Worm (Caenorhabditis elegans) whole organism, young adult: ENCODE results near the gene F14H3.4.
A peak's percentile ranks its signal among the peaks of the same experiment; 100 is the strongest.

ENCODE experiments used
- F33H1.4 ChIP-seq: fragments of 200-800 bp; sonication (Bioruptor generic); IDR thresholded peaks from 2 replicates; pipeline ENCODE4 v1.3.6; 2022; ENCODE audit warnings: missing genetic modification reagents, missing genetic modification characterization, missing compliant biosample characterization
- F49E8.2 ChIP-seq: sonication (generic microtip); optimal IDR thresholded peaks from 3 replicates; lab custom pipeline; 2017; ENCODE audit warnings: missing genetic modification characterization, mild to moderate bottlenecking, missing compliant biosample characterization, antibody characterized with exemption, moderate library complexity; ENCODE audit not compliant: insufficient read depth
- ama-1 ChIP-seq, 3 experiments: fragments of 150-350 bp in 1 of 3; sonication (generic microtip) in 2 of 3; optimal IDR thresholded peaks; 2 replicates each; lab custom pipeline; 2014 to 2018; ENCODE audit warnings: missing biosample characterization in 2 of 3, missing genetic modification characterization in 2 of 3, missing genetic modification reagents in 2 of 3
- athp-1 ChIP-seq: sonication (generic microtip); optimal IDR thresholded peaks from 2 replicates; lab custom pipeline; 2017; ENCODE audit warnings: mild to moderate bottlenecking, missing genetic modification characterization, missing compliant biosample characterization
- fkh-3 ChIP-seq: sonication (generic microtip); optimal IDR thresholded peaks from 2 replicates; lab custom pipeline; 2016; ENCODE audit warnings: mild to moderate bottlenecking, missing genetic modification characterization, missing compliant biosample characterization
- lin-35 ChIP-seq, 3 experiments: fragments of 150-350 bp in 2 of 3; sonication (generic microtip) in 1 of 3; optimal IDR thresholded peaks; 2 replicates each; lab custom pipeline; 2014 to 2018; ENCODE audit warnings: missing biosample characterization in 3 of 3, missing genetic modification characterization in 3 of 3, missing genetic modification reagents in 3 of 3
- mes-4 ChIP-seq: sonication (generic microtip); optimal IDR thresholded peaks from 2 replicates; lab custom pipeline; 2016; ENCODE audit warnings: missing genotype, missing genetic modification characterization, missing compliant biosample characterization
- nfya-2 ChIP-seq: fragments of 200-800 bp; sonication (Bioruptor generic); IDR thresholded peaks from 2 replicates; pipeline ENCODE4 v1.3.6; 2022; ENCODE audit warnings: missing genetic modification reagents, missing genetic modification characterization, missing compliant biosample characterization
- nhr-80 ChIP-seq: sonication (generic microtip); optimal IDR thresholded peaks from 2 replicates; lab custom pipeline; 2016; ENCODE audit warnings: missing genetic modification characterization, missing compliant biosample characterization
- pha-4 ChIP-seq: fragments of 150-350 bp; sonication (generic microtip); optimal IDR thresholded peaks from 2 replicates; lab custom pipeline; 2014; ENCODE audit warnings: missing biosample characterization, missing genetic modification reagents, missing genetic modification characterization
- repo-1 ChIP-seq: sonication (generic microtip); optimal IDR thresholded peaks from 2 replicates; lab custom pipeline; 2017; ENCODE audit warnings: mild to moderate bottlenecking, missing genetic modification characterization, missing compliant biosample characterization
- unc-62 ChIP-seq: fragments of 150-350 bp; optimal IDR thresholded peaks from 2 replicates; lab custom pipeline; 2014; ENCODE audit warnings: missing biosample characterization, missing genetic modification reagents, missing genetic modification characterization

DNA sequence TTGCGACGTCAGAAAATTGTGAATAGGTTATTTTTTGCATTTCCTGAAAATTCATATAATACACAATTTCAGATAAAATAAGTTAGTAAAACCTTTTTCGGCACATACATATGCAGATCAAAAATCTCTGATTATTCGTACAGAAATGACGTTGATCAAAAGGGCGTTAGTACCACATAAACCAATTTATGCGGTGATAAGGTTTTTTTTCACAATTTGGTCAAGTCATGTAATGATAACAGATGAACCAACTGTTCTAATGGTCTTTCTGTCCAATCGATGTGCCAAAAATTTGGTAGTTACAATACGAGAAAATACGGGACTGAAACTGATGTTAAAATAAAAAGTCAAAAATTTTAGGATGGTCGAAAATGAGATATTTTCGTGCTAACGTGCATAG lies 25.2 kb upstream of the F14H3.4 start:
- TF ChIP-seq unc-62 (no peak), nhr-80 (tag; lab: Kevin White, UChicago) (peak; percentile 34), mes-4 (no peak), pha-4 (tag; lab: Kevin White, UChicago) (no peak), fkh-3 (tag; lab: Kevin White, UChicago) (no peak), ama-1 (optimal IDR thresholded peaks at IDR 0.05; lab: Kevin White, UChicago) (no peak), ama-1 (GFP tag; optimal IDR thresholded peaks at IDR 0.05; lab: Kevin White, UChicago) (no peak), F49E8.2 (tag; lab: Kevin White, UChicago) (no peak), lin-35 (GFP tag; optimal IDR thresholded peaks at IDR 0.05; lab: Kevin White, UChicago) (no peak), F33H1.4 (GFP tag; lab: Robert Waterston, UW) (no peak), repo-1 (tag; lab: Kevin White, UChicago) (no peak), nfya-2 (GFP tag; lab: Robert Waterston, UW) (no peak), athp-1 (no peak)
